Fruit fly (Drosophila melanogaster): ENCODE results near the gene CG10300.

Gene CG10300

dm6 chr3R:23721936-23722335 lies 10.6 kb downstream of the CG10300 start:
- TF ChIP-seq cyc (GFP tag; optimal IDR thresholded peaks at IDR 0.05) (peak; percentile 7), fkh (GFP tag; optimal IDR thresholded peaks at IDR 0.05) (peak; percentile 97), Hr39 (GFP tag; optimal IDR thresholded peaks at IDR 0.05) (peak; percentile 13), CG31627 (GFP tag; optimal IDR thresholded peaks at IDR 0.05) (peak; percentile 33), Smox (GFP tag; optimal IDR thresholded peaks at IDR 0.05) (peak; percentile 6), ss (GFP tag; optimal IDR thresholded peaks at IDR 0.05) (no peak), CG8119 (GFP tag; IDR thresholded peaks at IDR 0.05) (no peak), Hr38 (GFP tag; optimal IDR thresholded peaks at IDR 0.05) (no peak), acj6 (GFP tag; optimal IDR thresholded peaks at IDR 0.05) (no peak), lz (GFP tag; optimal IDR thresholded peaks at IDR 0.05) (peak; percentile 18), CG11294 (GFP tag; IDR thresholded peaks at IDR 0.05) (no peak), CG6792 (GFP tag; optimal IDR thresholded peaks at IDR 0.05) (no peak), CG3032 (tag; optimal IDR thresholded peaks at IDR 0.05) (peak; percentile 20), svp (GFP tag) (peak; percentile 65)

- TF ChIP-seq Ets96B (tag; optimal IDR thresholded peaks at IDR 0.05) (peak; percentile 90), CG11762 (GFP tag; optimal IDR thresholded peaks at IDR 0.05; ENCODE audit: insufficient read depth) (peak; percentile 89), Ets21C (GFP tag; optimal IDR thresholded peaks at IDR 0.05) (no peak), Eip93F (GFP tag; optimal IDR thresholded peaks at IDR 0.05) (peak; percentile 44), CG34406 (GFP tag; optimal IDR thresholded peaks at IDR 0.05) (peak; percentile 96), Eip78C (GFP tag) (peak; percentile 98), CG11294 (GFP tag; IDR thresholded peaks at IDR 0.05) (peak; percentile 77; the same call in 1 of the 2 replicates), CG15336 (GFP tag; IDR thresholded peaks at IDR 0.05) (peak; percentile 97), ss (GFP tag; optimal IDR thresholded peaks at IDR 0.05) (peak; percentile 83 to 86), salr (GFP tag; optimal IDR thresholded peaks at IDR 0.05) (peak in 1 of 2 experiments; percentile 94), pdm3 (GFP tag; optimal IDR thresholded peaks at IDR 0.05) (peak; percentile 79), Gug (GFP tag; IDR thresholded peaks at IDR 0.05) (peak; percentile 88), CG6792 (GFP tag; optimal IDR thresholded peaks at IDR 0.05) (peak; percentile 91), eg (GFP tag; IDR thresholded peaks at IDR 0.05) (peak; percentile 95), OdsH (GFP tag; optimal IDR thresholded peaks at IDR 0.05) (peak; percentile 90), CG32006 (GFP tag; optimal IDR thresholded peaks at IDR 0.05) (peak; percentile 93), Smox (GFP tag; optimal IDR thresholded peaks at IDR 0.05) (peak; percentile 87), CG6163 (GFP tag; IDR thresholded peaks at IDR 0.05) (peak; percentile 90), CG10669 (GFP tag; optimal IDR thresholded peaks at IDR 0.05) (peak; percentile 63), Hr4 (GFP tag; optimal IDR thresholded peaks at IDR 0.05) (peak; percentile 80), fd59A (GFP tag; optimal IDR thresholded peaks at IDR 0.05) (peak; percentile 64), fd85E (GFP tag; optimal IDR thresholded peaks at IDR 0.05) (peak; percentile 81), acj6 (GFP tag; optimal IDR thresholded peaks at IDR 0.05) (peak; percentile 89), vri (GFP tag; optimal IDR thresholded peaks at IDR 0.05) (peak; percentile 92), CG8632 (GFP tag; optimal IDR thresholded peaks at IDR 0.05) (peak; percentile 97), fkh (GFP tag; optimal IDR thresholded peaks at IDR 0.05) (no peak), Eip75B (GFP tag; optimal IDR thresholded peaks at IDR 0.05) (peak; percentile 80), Met (GFP tag; optimal IDR thresholded peaks at IDR 0.05) (peak; percentile 84), CG3919 (GFP tag; optimal IDR thresholded peaks at IDR 0.05) (peak; percentile 92), CG6808 (GFP tag; optimal IDR thresholded peaks at IDR 0.05) (peak; percentile 77), CG10631 (GFP tag; optimal IDR thresholded peaks at IDR 0.05) (peak; percentile 93), CG8319 (GFP tag; optimal IDR thresholded peaks at IDR 0.05) (peak; percentile 79), Sox14 (GFP tag; optimal IDR thresholded peaks at IDR 0.05) (peak; percentile 57), svp (GFP tag) (peak; percentile 91), Hr39 (GFP tag; optimal IDR thresholded peaks at IDR 0.05) (peak; percentile 32), lz (GFP tag; optimal IDR thresholded peaks at IDR 0.05) (peak; percentile 69), esn (GFP tag; optimal IDR thresholded peaks at IDR 0.05) (peak; percentile 92), CG4318 (GFP tag; optimal IDR thresholded peaks at IDR 0.05) (peak; percentile 84), spab (GFP tag; optimal IDR thresholded peaks at IDR 0.05) (peak; percentile 81), dsx (GFP tag; optimal IDR thresholded peaks at IDR 0.05; ENCODE audit: poor library complexity, severe bottlenecking) (peak; percentile 80), cyc (GFP tag; optimal IDR thresholded peaks at IDR 0.05) (peak; percentile 80), CG7368 (GFP tag; optimal IDR thresholded peaks at IDR 0.05) (peak; percentile 89), Hr38 (GFP tag; optimal IDR thresholded peaks at IDR 0.05) (no peak), CG6854 (GFP tag; optimal IDR thresholded peaks at IDR 0.05) (peak; percentile 14)
Observed at dm6 chr3R:23722680-23723372, 11.5 kb downstream of the CG10300 start, which contains the start of gene CG10365. Gene CG10365, plus strand, starts transcription at chr3R:23723331.
